Fruit fly (Drosophila melanogaster) whole organism, adult: ENCODE data around the gene gcm2.

Source experiments
- CG14711 ChIP-seq: fragments of 200-800 bp; sonication (Bioruptor generic); optimal IDR thresholded peaks from 2 replicates; lab custom pipeline; 2018; ENCODE audit warnings: missing biosample characterization, mild to moderate bottlenecking, missing genetic modification characterization, moderate library complexity
- CG1620 ChIP-seq: fragments of 200-800 bp; sonication (Bioruptor generic); optimal IDR thresholded peaks from 2 replicates; lab custom pipeline; 2016; ENCODE audit warnings: missing biosample characterization, missing genetic modification characterization
- CG33017 ChIP-seq: fragments of 200-800 bp; sonication (Bioruptor generic); optimal IDR thresholded peaks from 2 replicates; lab custom pipeline; 2018; ENCODE audit warnings: missing biosample characterization, mild to moderate bottlenecking, missing genetic modification characterization, moderate library complexity
- CG5204 ChIP-seq: fragments of 200-800 bp; sonication (Bioruptor generic); optimal IDR thresholded peaks from 2 replicates; lab custom pipeline; 2016; ENCODE audit warnings: missing biosample characterization, missing genetic modification characterization
- CG7045 ChIP-seq: fragments of 200-800 bp; sonication (Bioruptor generic); optimal IDR thresholded peaks from 2 replicates; lab custom pipeline; 2017; ENCODE audit warnings: missing biosample characterization, mild to moderate bottlenecking, missing genetic modification characterization
- CG7101 ChIP-seq: fragments of 200-800 bp; sonication (Bioruptor generic); optimal IDR thresholded peaks from 2 replicates; lab custom pipeline; 2018; ENCODE audit warnings: missing biosample characterization, mild to moderate bottlenecking, missing genetic modification characterization, moderate library complexity
- Clk ChIP-seq: fragments of 200-800 bp; sonication (Bioruptor generic); optimal IDR thresholded peaks from 2 replicates; lab custom pipeline; 2017; ENCODE audit warnings: missing biosample characterization, missing genetic modification characterization
- Crg-1 ChIP-seq: fragments of 200-800 bp; sonication (Bioruptor generic); optimal IDR thresholded peaks from 2 replicates; lab custom pipeline; 2016; ENCODE audit warnings: missing biosample characterization, missing genetic modification characterization
- bab1 ChIP-seq: fragments of 200-800 bp; sonication (Bioruptor generic); optimal IDR thresholded peaks from 3 replicates; lab custom pipeline; 2019; ENCODE audit warnings: missing biosample characterization, mild to moderate bottlenecking, missing genetic modification characterization, moderate library complexity
- cic ChIP-seq: fragments of 200-800 bp; sonication (Bioruptor generic); optimal IDR thresholded peaks from 2 replicates; lab custom pipeline; 2017; ENCODE audit warnings: missing biosample characterization, mild to moderate bottlenecking, missing genetic modification characterization, moderate library complexity
- cnc ChIP-seq, 2 experiments: fragments of >200 bp; optimal IDR thresholded peaks; 2 replicates each; lab custom pipeline; 2017

DNA sequence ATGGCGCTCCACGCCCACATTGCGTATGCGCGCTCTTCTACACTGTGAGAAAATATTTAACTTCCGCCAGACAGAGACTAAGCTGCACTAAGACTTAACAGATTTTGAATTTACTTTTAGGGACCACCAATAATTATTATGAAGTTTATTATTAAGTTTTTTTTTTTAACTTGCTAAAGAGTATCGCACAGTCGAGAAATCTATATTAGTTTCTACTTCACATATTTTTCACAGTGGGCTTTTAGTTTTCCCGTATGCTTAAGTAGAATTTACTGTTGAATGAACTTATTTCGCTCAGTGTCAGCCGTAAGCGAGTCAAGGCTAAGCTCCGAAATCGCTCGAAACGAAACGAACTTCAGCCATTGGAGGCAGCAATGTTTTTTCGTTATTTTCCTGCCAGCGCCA, 52.2 kb downstream of the gcm2 start:
- TF ChIP-seq CG7101 (no peak), Crg-1 (no peak), cic (GFP tag; lab: Kevin White, UChicago) (no peak), CG33017 (tag; lab: Kevin White, UChicago) (peak; percentile 19), CG14711 (tag; lab: Kevin White, UChicago) (no peak), Clk (GFP tag; lab: Kevin White, UChicago) (no peak), CG5204 (GFP tag; lab: Kevin White, UChicago) (peak; percentile 41), CG1620 (no peak), CG7045 (GFP tag; lab: Kevin White, UChicago) (peak; percentile 62), bab1 (GFP tag; lab: Kevin White, UChicago) (no peak), cnc (optimal IDR thresholded peaks at IDR 0.05; lab: Kevin White, UChicago) (no peak)
